Fruit fly (Drosophila melanogaster) whole organism, embryonic: ENCODE measurements around the gene Gs2.

Experiments
- ATbp ChIP-seq: fragments of 200-800 bp; sonication (Bioruptor generic); optimal IDR thresholded peaks from 2 replicates; lab custom pipeline; 2017; ENCODE audit warnings: missing biosample characterization, mild to moderate bottlenecking, missing genetic modification characterization, missing genetic modification reagents
- Atf6 ChIP-seq: fragments of 200-800 bp; sonication (Bioruptor generic); IDR thresholded peaks from 2 replicates; pipeline ENCODE4 v1.3.6; 2022; ENCODE audit warnings: missing biosample characterization, missing genetic modification characterization
- Awh ChIP-seq: fragments of 200-800 bp; sonication (Bioruptor generic); IDR thresholded peaks from 2 replicates; pipeline ENCODE4, ENCODE4 v1.3.6; 2022; ENCODE audit warnings: missing biosample characterization, missing genetic modification characterization
- CG10321 ChIP-seq: fragments of 200-800 bp; sonication (Bioruptor generic); IDR thresholded peaks from 2 replicates; pipeline ENCODE4 v1.3.6; 2022; ENCODE audit warnings: missing biosample characterization, missing genetic modification characterization
- CG11456 ChIP-seq: fragments of 200-800 bp; sonication (Bioruptor generic); IDR thresholded peaks from 3 replicates; pipeline ENCODE4 v1.3.6; 2022; ENCODE audit warnings: missing biosample characterization, missing genetic modification characterization
- CG11504 ChIP-seq: fragments of 200-800 bp; sonication (Bioruptor generic); optimal IDR thresholded peaks from 3 replicates; lab custom pipeline; 2019; ENCODE audit warnings: missing biosample characterization, mild to moderate bottlenecking, missing genetic modification characterization, moderate library complexity
- CG13424 ChIP-seq: fragments of 200-800 bp; sonication (Bioruptor generic); optimal IDR thresholded peaks from 2 replicates; lab custom pipeline; 2019; ENCODE audit warnings: missing biosample characterization, mild to moderate bottlenecking, missing genetic modification characterization, moderate library complexity
- CG15479 ChIP-seq: fragments of 200-800 bp; sonication (Bioruptor generic); optimal IDR thresholded peaks from 3 replicates; lab custom pipeline; 2019; ENCODE audit warnings: missing biosample characterization, mild to moderate bottlenecking, missing genetic modification characterization, moderate library complexity
- CG16815 ChIP-seq: fragments of 200-800 bp; sonication (Bioruptor generic); optimal IDR thresholded peaks from 3 replicates; lab custom pipeline; 2017; ENCODE audit warnings: missing biosample characterization, mild to moderate bottlenecking, missing genetic modification characterization
- CG17328 ChIP-seq: fragments of 200-800 bp; sonication (Bioruptor generic); IDR thresholded peaks from 2 replicates; pipeline ENCODE4 v1.3.6; 2022; ENCODE audit warnings: missing biosample characterization, missing genetic modification characterization
- CG17359 ChIP-seq: fragments of 200-800 bp; sonication (Bioruptor generic); optimal IDR thresholded peaks from 3 replicates; lab custom pipeline; 2018; ENCODE audit warnings: missing biosample characterization, mild to moderate bottlenecking, missing genetic modification characterization, moderate library complexity
- CG17912 ChIP-seq: fragments of 200-800 bp; sonication (Bioruptor generic); optimal IDR thresholded peaks from 2 replicates; lab custom pipeline; 2018; ENCODE audit warnings: missing biosample characterization, mild to moderate bottlenecking, missing genetic modification characterization
- CG18011 ChIP-seq: fragments of 200-800 bp; sonication (Bioruptor generic); optimal IDR thresholded peaks from 2 replicates; lab custom pipeline; 2017; ENCODE audit warnings: missing biosample characterization, missing genetic modification characterization, mild to moderate bottlenecking, moderate library complexity, missing genotype
- CG6689 ChIP-seq: fragments of 200-800 bp; sonication (Bioruptor generic); IDR thresholded peaks from 2 replicates; pipeline ENCODE4 v1.3.6; 2022; ENCODE audit warnings: missing biosample characterization, missing genetic modification characterization
- Camta ChIP-seq: fragments of 200-800 bp; sonication (Bioruptor generic); optimal IDR thresholded peaks from 2 replicates; lab custom pipeline; 2016; ENCODE audit warnings: missing biosample characterization, missing genetic modification characterization
- D19A ChIP-seq: fragments of 200-800 bp; optimal IDR thresholded peaks from 3 replicates; lab custom pipeline; 2019; ENCODE audit warnings: missing biosample characterization, mild to moderate bottlenecking, missing genetic modification characterization, moderate library complexity
- Drgx ChIP-seq: fragments of 200-800 bp; sonication (Bioruptor generic); IDR thresholded peaks from 2 replicates; pipeline ENCODE4 v1.3.6; 2022; ENCODE audit warnings: missing biosample characterization, missing genetic modification characterization
- ERR ChIP-seq: fragments of 200-800 bp; sonication (Bioruptor generic); optimal IDR thresholded peaks from 2 replicates; lab custom pipeline; 2016; ENCODE audit warnings: missing biosample characterization, missing genetic modification characterization
- HLH3B ChIP-seq: fragments of 200-800 bp; sonication (Bioruptor generic); IDR thresholded peaks from 2 replicates; pipeline ENCODE4 v1.3.6; 2022; ENCODE audit warnings: missing biosample characterization, missing genetic modification characterization
- Lim3 ChIP-seq: fragments of 200-800 bp; sonication (Bioruptor generic); IDR thresholded peaks from 2 replicates; pipeline ENCODE4 v1.3.6; 2022; ENCODE audit warnings: missing biosample characterization, missing genetic modification characterization
- Lpt ChIP-seq: fragments of >200 bp; optimal IDR thresholded peaks from 2 replicates; lab custom pipeline; 2018; ENCODE audit warnings: missing biosample characterization, missing genetic modification characterization
- Opbp ChIP-seq: fragments of 200-800 bp; sonication (Bioruptor generic); IDR thresholded peaks from 3 replicates; pipeline ENCODE4 v1.3.6; 2022; ENCODE audit warnings: missing biosample characterization, missing genetic modification characterization; ENCODE audit not compliant: partially characterized antibody
- Ptx1 ChIP-seq: fragments of 200-800 bp; sonication (Bioruptor generic); IDR thresholded peaks from 2 replicates; pipeline ENCODE4 v1.3.6; 2022; ENCODE audit warnings: missing biosample characterization, missing genetic modification characterization
- Rfx ChIP-seq: fragments of 200-800 bp; sonication (Bioruptor generic); IDR thresholded peaks from 2 replicates; pipeline ENCODE4 v1.3.6; 2022; ENCODE audit warnings: missing biosample characterization, missing genetic modification characterization
- Sin3A ChIP-seq: fragments of >200 bp; optimal IDR thresholded peaks from 2 replicates; lab custom pipeline; 2018
- Xbp1 ChIP-seq: fragments of 200-800 bp; sonication (Bioruptor generic); optimal IDR thresholded peaks from 3 replicates; lab custom pipeline; 2016; ENCODE audit warnings: missing biosample characterization, mild to moderate bottlenecking, missing genetic modification characterization
- ap ChIP-seq: fragments of 200-800 bp; sonication (Bioruptor generic); IDR thresholded peaks from 2 replicates; pipeline ENCODE4 v1.3.6; 2022; ENCODE audit warnings: missing biosample characterization, missing genetic modification characterization
- bcd ChIP-seq: fragments of 200-800 bp; sonication (Bioruptor generic); optimal IDR thresholded peaks from 2 replicates; lab custom pipeline; 2017; ENCODE audit warnings: missing biosample characterization, mild to moderate bottlenecking, missing genetic modification characterization
- chm ChIP-seq: fragments of 200-800 bp; sonication (Bioruptor generic); IDR thresholded peaks from 2 replicates; pipeline ENCODE4 v1.3.6; 2022; ENCODE audit warnings: missing biosample characterization, missing genetic modification characterization
- dmrt11E ChIP-seq: fragments of 200-800 bp; sonication (Bioruptor generic); optimal IDR thresholded peaks from 3 replicates; lab custom pipeline; 2018; ENCODE audit warnings: missing biosample characterization, mild to moderate bottlenecking, missing genetic modification characterization, moderate library complexity
- dmrt99B ChIP-seq: fragments of 200-800 bp; sonication (Bioruptor generic); optimal IDR thresholded peaks from 2 replicates; lab custom pipeline; 2018; ENCODE audit warnings: missing biosample characterization, mild to moderate bottlenecking, missing genetic modification characterization, moderate library complexity
- dysf ChIP-seq: fragments of 200-800 bp; sonication (Bioruptor generic); IDR thresholded peaks from 3 replicates; pipeline ENCODE4 v1.3.6; 2022; ENCODE audit warnings: missing biosample characterization, missing genetic modification characterization
- en ChIP-seq: fragments of 200-800 bp; sonication (Bioruptor generic); optimal IDR thresholded peaks from 2 replicates; lab custom pipeline; 2016; ENCODE audit warnings: missing biosample characterization, missing genetic modification characterization
- esg ChIP-seq: fragments of 200-800 bp; sonication (Bioruptor generic); conservative IDR thresholded peaks from 2 replicates; pipeline ENCODE4 v1.3.6; 2022; ENCODE audit warnings: missing biosample characterization, missing genetic modification characterization
- eve ChIP-seq, 2 experiments: fragments of >200 bp; optimal IDR thresholded peaks; 2 replicates each; lab custom pipeline; 2017; ENCODE audit warnings: missing biosample characterization in 2 of 2, missing genetic modification characterization in 2 of 2
- fd3F ChIP-seq: fragments of 200-800 bp; sonication (Bioruptor generic); optimal IDR thresholded peaks from 2 replicates; lab custom pipeline; 2018; ENCODE audit warnings: missing biosample characterization, mild to moderate bottlenecking, missing genetic modification characterization, moderate library complexity
- fd64A ChIP-seq: fragments of 200-800 bp; sonication (Bioruptor generic); optimal IDR thresholded peaks from 3 replicates; lab custom pipeline; 2018; ENCODE audit warnings: missing biosample characterization, mild to moderate bottlenecking, missing genetic modification characterization
- gem ChIP-seq: fragments of 200-800 bp; sonication (Bioruptor generic); optimal IDR thresholded peaks from 2 replicates; lab custom pipeline; 2019; ENCODE audit warnings: missing biosample characterization, mild to moderate bottlenecking, missing genetic modification characterization, moderate library complexity
- gro ChIP-seq: fragments of 200-800 bp; sonication (Bioruptor generic); optimal IDR thresholded peaks from 2 replicates; lab custom pipeline; 2016; ENCODE audit warnings: missing biosample characterization, missing genetic modification characterization
- ind ChIP-seq: fragments of 200-800 bp; sonication (Bioruptor generic); optimal IDR thresholded peaks from 3 replicates; lab custom pipeline; 2016; ENCODE audit warnings: missing biosample characterization, missing genetic modification characterization
- lab ChIP-seq: fragments of 200-800 bp; sonication (Bioruptor generic); optimal IDR thresholded peaks from 3 replicates; lab custom pipeline; 2017; ENCODE audit warnings: missing biosample characterization, missing genetic modification characterization, mild to moderate bottlenecking, moderate library complexity, missing genetic modification reagents
- lmd ChIP-seq: fragments of 200-800 bp; sonication (Bioruptor generic); IDR thresholded peaks from 2 replicates; pipeline ENCODE4 v1.3.6; 2022; ENCODE audit warnings: missing biosample characterization, missing genetic modification characterization
- luna ChIP-seq: fragments of 200-800 bp; sonication (Bioruptor generic); optimal IDR thresholded peaks from 2 replicates; lab custom pipeline; 2016; ENCODE audit warnings: missing biosample characterization, missing genetic modification characterization
- pan ChIP-seq, 4 experiments: fragments of >200 bp in 3 of 4; fragments of 200-800 bp in 1 of 4; sonication (Bioruptor generic) in 1 of 4; optimal IDR thresholded peaks in 3 of 4; IDR thresholded peaks in 1 of 4; 2 replicates each; pipeline versions ENCODE4 v1.3.6 to Lab custom; 2017 to 2022; ENCODE audit warnings: missing biosample characterization in 2 of 4, missing genetic modification characterization in 2 of 4, mixed read lengths in 1 of 4
- prd ChIP-seq, 3 experiments: fragments of >200 bp in 2 of 3; fragments of 200-800 bp in 1 of 3; sonication (Bioruptor generic) in 1 of 3; optimal IDR thresholded peaks in 2 of 3; IDR thresholded peaks in 1 of 3; 2 replicates in 2 of 3; 3 replicates in 1 of 3; pipeline versions ENCODE4 v1.3.6 to Lab custom; 2017 to 2022; ENCODE audit warnings: missing biosample characterization in 1 of 3, missing genetic modification characterization in 1 of 3
- sc ChIP-seq, 3 experiments: fragments of >200 bp in 2 of 3; fragments of 200-800 bp in 1 of 3; sonication (Bioruptor generic) in 1 of 3; optimal IDR thresholded peaks; 2 replicates in 2 of 3; 3 replicates in 1 of 3; lab custom pipeline; 2017; ENCODE audit warnings: mild to moderate bottlenecking in 1 of 3, missing biosample characterization in 1 of 3, missing genetic modification characterization in 1 of 3, missing genetic modification reagents in 1 of 3
- sisA ChIP-seq: fragments of 200-800 bp; sonication (Bioruptor generic); IDR thresholded peaks from 2 replicates; pipeline ENCODE4 v1.3.6; 2022; ENCODE audit warnings: missing biosample characterization, missing genetic modification characterization
- tup ChIP-seq: fragments of 200-800 bp; sonication (Bioruptor generic); optimal IDR thresholded peaks from 2 replicates; lab custom pipeline; 2016; ENCODE audit warnings: missing biosample characterization, mild to moderate bottlenecking, missing genetic modification characterization, moderate library complexity
- vvl ChIP-seq: fragments of 200-800 bp; sonication (Bioruptor generic); IDR thresholded peaks from 2 replicates; pipeline ENCODE4 v1.3.6; 2022; ENCODE audit warnings: missing biosample characterization, missing genetic modification characterization
- wor ChIP-seq: fragments of 200-800 bp; sonication (Bioruptor generic); IDR thresholded peaks from 2 replicates; pipeline ENCODE4 v1.3.6; 2022; ENCODE audit warnings: missing biosample characterization, missing genetic modification characterization

Gene Gs2

dm6 chrX:11419212-11419611 is 3.4 kb upstream of the Gs2 start (continued):
- TF ChIP-seq chm (GFP tag; lab: Robert Waterston, UW): no peak
- no peak for TF ChIP-seq ERR (GFP tag; lab: Kevin White, UChicago)
- TF ChIP-seq wor: no peak
- no peak for TF ChIP-seq fd64A (GFP tag; lab: Kevin White, UChicago)
- peak; percentile 45 for TF ChIP-seq gem (tag; lab: Kevin White, UChicago)
- no peak for TF ChIP-seq Atf6 (GFP tag; lab: Robert Waterston, UW)
- TF ChIP-seq bcd (GFP tag; lab: Kevin White, UChicago): peak; percentile 1
- no peak for TF ChIP-seq luna (GFP tag; lab: Kevin White, UChicago)
- TF ChIP-seq fd3F (GFP tag; lab: Kevin White, UChicago): peak; percentile 10
- peak; percentile 16 for TF ChIP-seq CG17359 (tag; lab: Kevin White, UChicago)
- TF ChIP-seq CG18011: no peak
- TF ChIP-seq CG10321 (GFP tag; lab: Robert Waterston, UW): no peak
- TF ChIP-seq Drgx (GFP tag; lab: Robert Waterston, UW): peak; percentile 54
- TF ChIP-seq en (GFP tag; lab: Kevin White, UChicago): no peak
- no peak for TF ChIP-seq CG17328 (GFP tag; lab: Robert Waterston, UW)
- TF ChIP-seq CG13424 (tag; lab: Kevin White, UChicago): peak; percentile 28
- no peak for TF ChIP-seq CG15479 (GFP tag; lab: Kevin White, UChicago)
- peak; percentile 7 for TF ChIP-seq dmrt99B
- TF ChIP-seq CG17912 (GFP tag; lab: Kevin White, UChicago): no peak
- peak; percentile 32; the same call in 1 of the 2 replicates for TF ChIP-seq Ptx1 (GFP tag; lab: Robert Waterston, UW)
- TF ChIP-seq pan (optimal IDR thresholded peaks at IDR 0.05; lab: Kevin White, UChicago): no peak
- TF ChIP-seq pan (GFP tag; optimal IDR thresholded peaks at IDR 0.05 in 1 of 2, IDR thresholded peaks at IDR 0.05 in 1 of 2): peak in 1 of 2 experiments; percentile 44
- no peak for TF ChIP-seq dmrt11E (tag; lab: Kevin White, UChicago)
- TF ChIP-seq dysf: peak; percentile 39; the same call in 1 of the 3 replicates
- TF ChIP-seq Lpt (GFP tag; lab: Kevin White, UChicago): no peak
- TF ChIP-seq tup (GFP tag; lab: Kevin White, UChicago): no peak
- TF ChIP-seq sc (optimal IDR thresholded peaks at IDR 0.05; lab: Kevin White, UChicago): no peak
- TF ChIP-seq sc (GFP tag; optimal IDR thresholded peaks at IDR 0.05; lab: Kevin White, UChicago): no peak
- no peak for TF ChIP-seq esg (GFP tag; lab: Robert Waterston, UW)
- peak; percentile 12 for TF ChIP-seq ATbp
- TF ChIP-seq lmd: peak; percentile 29; the same call in 1 of the 2 replicates
- TF ChIP-seq prd (optimal IDR thresholded peaks at IDR 0.05; lab: Kevin White, UChicago): no peak
- 0 out of 3 replicates have a peak, but pooled peaks have one; percentile 29 for TF ChIP-seq prd (GFP tag; IDR thresholded peaks at IDR 0.05; lab: Robert Waterston, UW)
- peak; percentile 34 for TF ChIP-seq CG11504 (tag; lab: Kevin White, UChicago)
- no peak for TF ChIP-seq D19A (tag; lab: Kevin White, UChicago)
- TF ChIP-seq eve (GFP tag; optimal IDR thresholded peaks at IDR 0.05; lab: Kevin White, UChicago): no peak
- TF ChIP-seq CG11456 (GFP tag; lab: Robert Waterston, UW): 0 out of 3 replicates have a peak, but pooled peaks have one; percentile 28
- no peak for TF ChIP-seq sisA
- no peak for TF ChIP-seq CG16815
- peak; percentile 5 for TF ChIP-seq Xbp1 (GFP tag; lab: Kevin White, UChicago)
- TF ChIP-seq Awh (GFP tag; lab: Robert Waterston, UW): no peak
- no peak for TF ChIP-seq Camta (GFP tag; lab: Kevin White, UChicago)
- TF ChIP-seq lab (GFP tag; lab: Kevin White, UChicago): peak; percentile 42
- TF ChIP-seq CG6689 (GFP tag; lab: Robert Waterston, UW): peak; percentile 30; the same call in 1 of the 2 replicates
- no peak for TF ChIP-seq vvl (GFP tag; lab: Robert Waterston, UW)
- peak; percentile 15 for TF ChIP-seq ind (GFP tag; lab: Kevin White, UChicago)
- TF ChIP-seq Sin3A (lab: Kevin White, UChicago): no peak
- no peak for TF ChIP-seq Lim3 (GFP tag; lab: Robert Waterston, UW)
- TF ChIP-seq gro (GFP tag; lab: Kevin White, UChicago): no peak
- no peak for TF ChIP-seq ap (GFP tag; lab: Robert Waterston, UW)
- TF ChIP-seq Rfx (GFP tag; lab: Robert Waterston, UW): 0 out of 2 replicates have a peak, but pooled peaks have one; percentile 17
- TF ChIP-seq HLH3B: peak; percentile 40; the same call in 1 of the 2 replicates
- no peak for TF ChIP-seq Opbp (GFP tag; lab: Robert Waterston, UW)
